Worm (Caenorhabditis elegans) whole organism, mixed stage, embryonic: ENCODE measurements around the gene T27D12.1.

Source experiments
- M03D4.4 ChIP-seq: sonication (generic microtip); optimal IDR thresholded peaks from 2 replicates; lab custom pipeline; 2017; ENCODE audit warnings: mild to moderate bottlenecking, missing genetic modification characterization, missing compliant biosample characterization
- ces-1 ChIP-seq: fragments of 150-350 bp; optimal IDR thresholded peaks from 2 replicates; lab custom pipeline; 2014; ENCODE audit warnings: missing biosample characterization, missing genetic modification reagents, missing genetic modification characterization
- lin-13 ChIP-seq: fragments of 150-350 bp; optimal IDR thresholded peaks from 2 replicates; lab custom pipeline; 2014; ENCODE audit warnings: missing biosample characterization, missing genetic modification characterization
- lsy-2 ChIP-seq: fragments of 150-350 bp; optimal IDR thresholded peaks from 2 replicates; lab custom pipeline; 2014; ENCODE audit warnings: missing biosample characterization, missing genetic modification characterization
- pha-4 ChIP-seq: fragments of 150-350 bp; optimal IDR thresholded peaks from 2 replicates; lab custom pipeline; 2018; ENCODE audit warnings: missing biosample characterization, missing genetic modification reagents, missing genetic modification characterization
- snpc-4 ChIP-seq: fragments of 150-350 bp; optimal IDR thresholded peaks from 2 replicates; lab custom pipeline; 2014; ENCODE audit warnings: missing biosample characterization, missing genetic modification characterization
- unc-39 ChIP-seq: fragments of 150-350 bp; optimal IDR thresholded peaks from 2 replicates; lab custom pipeline; 2014; ENCODE audit warnings: missing biosample characterization, missing genetic modification characterization
- unc-62 ChIP-seq: fragments of 150-350 bp; optimal IDR thresholded peaks from 2 replicates; lab custom pipeline; 2014; ENCODE audit warnings: missing biosample characterization, missing genetic modification reagents, missing genetic modification characterization
- zip-8 ChIP-seq: fragments of 150-350 bp; optimal IDR thresholded peaks from 2 replicates; lab custom pipeline; 2014; ENCODE audit warnings: missing biosample characterization, missing genetic modification characterization

DNA sequence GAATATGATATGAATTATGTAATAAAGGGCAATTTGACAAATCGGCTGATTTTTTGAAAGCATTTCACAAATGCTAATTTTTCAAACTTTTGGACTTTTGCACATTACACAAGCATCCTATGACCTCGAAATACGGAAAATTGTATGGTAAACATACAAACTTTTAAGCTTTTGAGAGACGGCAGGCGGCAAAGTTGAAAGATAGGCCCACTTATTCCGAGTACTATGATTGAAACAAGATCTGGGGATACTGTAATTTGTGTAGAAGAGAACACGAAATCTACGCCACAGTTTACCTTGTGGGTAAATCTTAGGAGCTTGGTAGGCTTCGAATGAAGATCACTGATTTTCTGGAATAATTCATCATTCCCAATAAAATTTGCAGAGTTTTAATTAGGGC is 41.2 kb downstream of the T27D12.1 start, which contains the start of gene ZK930.6:
- TF ChIP-seq unc-39 (no peak), pha-4 (tag; lab: Kevin White, UChicago) (no peak), ces-1 (no peak), M03D4.4 (tag; lab: Kevin White, UChicago) (no peak), zip-8 (no peak), lsy-2 (tag; lab: Kevin White, UChicago) (no peak), unc-62 (no peak), snpc-4 (tag; lab: Kevin White, UChicago) (no peak), lin-13 (tag; lab: Kevin White, UChicago) (no peak)
